Fruit fly (Drosophila melanogaster): Measurements from ENCODE around the gene hyx.

The hyx gene

DNA sequence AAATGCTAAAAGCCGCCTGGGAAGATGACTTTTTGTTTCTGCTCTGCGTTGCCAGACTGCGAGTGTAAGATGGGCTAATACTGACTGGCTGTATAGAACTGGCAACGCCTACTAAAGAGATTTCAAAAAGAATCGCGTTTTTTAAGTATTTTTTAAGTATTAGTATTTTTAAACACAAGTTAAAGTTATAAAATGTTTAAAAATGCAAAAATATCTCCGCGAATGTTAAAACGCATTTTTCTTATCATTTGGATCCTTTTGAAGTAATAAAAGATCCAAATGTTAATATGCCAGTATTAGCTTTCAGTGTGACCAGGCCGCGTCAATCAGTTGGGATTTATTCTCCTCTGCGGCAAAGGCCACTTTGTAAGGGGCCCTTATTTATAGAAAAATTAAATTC is 32.4 kb upstream of the hyx start, which contains the start of the genes Prosbeta3 and Iru:
Prosbeta3 (minus strand) TSS at position 98 of the 400 bp plus-strand sequence.
Iru (plus strand) TSS at position 328 of the 400 bp plus-strand sequence.
- no peak for TF ChIP-seq brk (GFP tag; optimal IDR thresholded peaks at IDR 0.05)
- no peak for TF ChIP-seq sage (GFP tag; optimal IDR thresholded peaks at IDR 0.05)
- no peak for TF ChIP-seq ey (GFP tag; optimal IDR thresholded peaks at IDR 0.05)
- TF ChIP-seq Rel (GFP tag; optimal IDR thresholded peaks at IDR 0.05): no peak
- peak; percentile 21 for TF ChIP-seq Rel (tag; optimal IDR thresholded peaks at IDR 0.05)
- no peak for TF ChIP-seq dl (GFP tag; optimal IDR thresholded peaks at IDR 0.05; ENCODE audit: insufficient read depth in 1 of 2, partially characterized antibody in 2 of 2)
- TF ChIP-seq Hnf4 (GFP tag; optimal IDR thresholded peaks at IDR 0.05): no peak
- peak; percentile 7 for TF ChIP-seq Myc (optimal IDR thresholded peaks at IDR 0.05)

DNA sequence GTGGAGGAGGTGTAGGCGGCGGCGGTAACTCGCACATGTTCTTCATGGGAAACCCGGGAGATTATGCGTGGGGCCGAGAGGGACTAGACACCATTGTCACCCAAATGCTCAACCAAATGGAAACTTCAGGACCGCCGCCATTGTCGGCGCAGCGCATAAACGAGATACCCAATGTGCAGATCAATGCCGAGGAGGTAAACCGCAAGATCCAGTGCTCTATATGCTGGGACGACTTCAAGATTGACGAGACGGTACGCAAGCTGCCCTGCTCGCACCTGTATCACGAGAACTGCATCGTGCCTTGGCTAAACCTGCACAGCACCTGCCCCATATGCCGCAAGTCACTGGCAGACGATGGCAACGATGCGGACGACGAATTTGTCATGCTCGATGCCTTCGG is 31.3 kb upstream of the hyx start:
- TF ChIP-seq N (GFP tag; optimal IDR thresholded peaks at IDR 0.05) (no peak), HLH106 (tag; optimal IDR thresholded peaks at IDR 0.05) (no peak), dl (GFP tag; optimal IDR thresholded peaks at IDR 0.05; ENCODE audit: insufficient read depth in 1 of 2, partially characterized antibody in 2 of 2) (no peak), tai (GFP tag; optimal IDR thresholded peaks at IDR 0.05) (no peak), Dfd (GFP tag; optimal IDR thresholded peaks at IDR 0.05) (no peak), rgr (GFP tag; optimal IDR thresholded peaks at IDR 0.05) (no peak), lola (GFP tag; optimal IDR thresholded peaks at IDR 0.05) (no peak)

DNA sequence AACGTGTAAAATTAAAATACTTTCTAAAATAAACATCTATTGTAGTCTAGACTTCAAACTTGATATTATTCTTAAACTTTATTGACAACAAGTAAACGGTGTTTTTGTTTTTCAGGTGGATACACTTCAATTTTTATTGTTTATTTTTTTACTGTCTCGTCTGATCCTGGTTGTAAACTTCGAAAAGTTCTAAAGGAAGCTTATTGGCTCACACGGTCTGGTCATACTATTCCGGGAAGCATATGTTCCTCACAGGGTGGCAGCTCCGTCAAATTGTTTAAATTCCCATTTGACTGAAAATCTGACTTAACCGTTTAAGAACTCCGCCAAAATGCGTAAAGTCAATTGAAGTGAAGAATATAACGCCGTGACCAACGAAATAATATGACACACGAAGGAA is 30.4 kb upstream of the hyx start, which contains the start of gene CG11983:
CG11983 (plus strand) TSS at position 120 of the 400 bp plus-strand sequence.
- TF ChIP-seq CrebA (GFP tag; optimal IDR thresholded peaks at IDR 0.05; ENCODE audit: borderline replicate concordance): no peak
- TF ChIP-seq Myc (optimal IDR thresholded peaks at IDR 0.05): peak; percentile 28
- TF ChIP-seq HLH106 (tag; optimal IDR thresholded peaks at IDR 0.05): no peak

DNA sequence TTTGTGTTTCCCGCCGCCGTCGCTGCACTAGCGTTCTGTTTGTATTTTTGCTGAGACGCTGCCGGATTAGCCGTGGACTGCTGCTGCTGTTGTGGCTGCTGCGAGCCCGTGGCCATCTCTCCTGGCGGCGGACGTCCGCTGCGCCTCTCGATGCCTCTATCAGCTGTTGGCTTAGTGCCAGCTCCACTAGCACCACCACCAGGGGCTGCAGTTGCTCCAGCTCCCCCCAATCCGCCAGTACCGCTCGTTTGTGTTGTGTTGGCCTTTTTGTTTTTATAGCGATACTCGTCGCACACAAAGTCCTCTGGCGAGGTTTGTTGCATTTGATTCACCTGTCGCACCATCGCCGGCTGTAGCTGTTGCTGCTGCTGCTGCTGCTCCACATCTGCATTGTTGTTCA is 27.9 kb upstream of the hyx start:
- TF ChIP-seq Abd-B (GFP tag; optimal IDR thresholded peaks at IDR 0.05) (no peak), N (GFP tag; optimal IDR thresholded peaks at IDR 0.05) (no peak), tai (GFP tag; optimal IDR thresholded peaks at IDR 0.05) (no peak), Vsx2 (GFP tag; optimal IDR thresholded peaks at IDR 0.05; ENCODE audit: partially characterized antibody) (no peak), Hr83 (GFP tag; optimal IDR thresholded peaks at IDR 0.05; ENCODE audit: poor library complexity, severe bottlenecking) (no peak), Rel (GFP tag; optimal IDR thresholded peaks at IDR 0.05) (no peak), Rel (tag; optimal IDR thresholded peaks at IDR 0.05) (no peak), sage (GFP tag; optimal IDR thresholded peaks at IDR 0.05) (no peak), woc (GFP tag; optimal IDR thresholded peaks at IDR 0.05) (no peak), OdsH (GFP tag; optimal IDR thresholded peaks at IDR 0.05) (no peak), rgr (GFP tag; optimal IDR thresholded peaks at IDR 0.05) (no peak)

DNA sequence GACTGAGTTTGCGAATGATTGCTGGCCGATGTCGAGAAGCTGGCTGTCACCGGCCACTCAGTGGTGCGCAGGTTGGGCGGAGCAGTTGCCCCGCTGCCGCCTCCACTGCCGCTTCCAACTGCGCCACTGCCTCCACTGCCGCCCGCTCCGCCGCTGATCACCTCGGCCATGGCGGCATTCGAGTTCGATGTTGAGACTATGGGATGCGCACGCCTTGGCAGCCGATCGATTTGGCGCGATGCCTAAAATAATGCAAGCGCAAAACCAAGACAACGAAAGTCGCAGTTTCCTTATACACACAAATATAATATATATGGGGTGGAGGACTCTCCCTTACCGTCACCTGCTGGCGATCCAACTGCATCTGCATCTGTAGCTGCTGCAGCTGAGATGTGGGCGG is 26.9 kb upstream of the hyx start:
- TF ChIP-seq fru (GFP tag; optimal IDR thresholded peaks at IDR 0.05) (no peak), Mio (GFP tag; optimal IDR thresholded peaks at IDR 0.05) (no peak), dsf (GFP tag; optimal IDR thresholded peaks at IDR 0.05; ENCODE audit: borderline replicate concordance) (no peak), foxo (GFP tag; optimal IDR thresholded peaks at IDR 0.05) (no peak)

DNA sequence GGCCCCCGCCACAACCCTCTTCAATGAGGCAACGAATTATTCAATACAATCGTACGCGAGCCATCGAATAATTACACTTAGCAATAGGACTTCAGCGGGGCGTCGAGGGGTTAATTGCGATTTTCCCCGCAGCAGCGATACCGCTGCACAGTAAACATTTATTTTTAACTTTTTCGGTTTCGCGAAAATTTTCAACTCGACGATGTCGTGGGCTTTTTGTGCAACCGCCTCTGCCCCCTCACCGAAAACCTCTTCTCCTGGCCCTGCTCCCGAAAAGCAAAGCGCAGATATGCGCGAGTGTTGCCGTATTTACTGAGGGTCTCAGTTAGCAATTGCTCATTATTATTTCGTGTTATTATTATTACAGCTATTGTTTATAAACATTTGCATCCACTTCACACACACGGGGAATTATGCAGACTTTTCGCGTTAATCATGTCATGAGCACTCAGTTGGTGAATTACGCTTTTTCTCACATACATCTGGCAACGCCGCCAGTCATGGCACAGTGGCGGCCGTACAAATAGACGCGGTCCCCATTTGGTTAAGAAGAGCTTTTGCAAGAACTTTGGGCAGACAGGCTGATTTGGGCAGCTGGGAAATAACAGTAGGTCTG is 24.7 kb upstream of the hyx start:
- TF ChIP-seq Mio (GFP tag; optimal IDR thresholded peaks at IDR 0.05) (no peak), sage (GFP tag; optimal IDR thresholded peaks at IDR 0.05) (no peak), dl (GFP tag; optimal IDR thresholded peaks at IDR 0.05; ENCODE audit: insufficient read depth in 1 of 2, partially characterized antibody in 2 of 2) (no peak), Hr78 (GFP tag; optimal IDR thresholded peaks at IDR 0.05) (no peak), brk (GFP tag; optimal IDR thresholded peaks at IDR 0.05) (no peak), Jra (GFP tag; optimal IDR thresholded peaks at IDR 0.05) (peak; percentile 53), GATAd (GFP tag; optimal IDR thresholded peaks at IDR 0.05) (no peak), rgr (GFP tag; optimal IDR thresholded peaks at IDR 0.05) (peak; percentile 59), usp (GFP tag; optimal IDR thresholded peaks at IDR 0.05) (no peak), CG9705 (GFP tag; optimal IDR thresholded peaks at IDR 0.05) (peak; percentile 25), N (GFP tag; optimal IDR thresholded peaks at IDR 0.05) (no peak), Sp1 (GFP tag; optimal IDR thresholded peaks at IDR 0.05) (peak; percentile 65), fru (GFP tag; optimal IDR thresholded peaks at IDR 0.05) (peak; percentile 74), lola (GFP tag; optimal IDR thresholded peaks at IDR 0.05) (no peak), Dif (GFP tag; optimal IDR thresholded peaks at IDR 0.05; ENCODE audit: partially characterized antibody) (no peak), Abd-B (GFP tag; optimal IDR thresholded peaks at IDR 0.05) (no peak), br (GFP tag; optimal IDR thresholded peaks at IDR 0.05) (no peak), foxo (GFP tag; optimal IDR thresholded peaks at IDR 0.05) (peak; percentile 31 to 78), Rel (GFP tag; optimal IDR thresholded peaks at IDR 0.05) (no peak), Rel (tag; optimal IDR thresholded peaks at IDR 0.05) (peak; percentile 98), tai (GFP tag; optimal IDR thresholded peaks at IDR 0.05) (no peak), Myc (optimal IDR thresholded peaks at IDR 0.05) (no peak), psq (GFP tag; optimal IDR thresholded peaks at IDR 0.05) (peak; percentile 84), woc (GFP tag; optimal IDR thresholded peaks at IDR 0.05) (no peak), Vsx2 (GFP tag; optimal IDR thresholded peaks at IDR 0.05; ENCODE audit: partially characterized antibody) (no peak), h (GFP tag; optimal IDR thresholded peaks at IDR 0.05) (peak; percentile 81), dmrt93B (GFP tag; optimal IDR thresholded peaks at IDR 0.05) (no peak), CG32264 (GFP tag; optimal IDR thresholded peaks at IDR 0.05) (peak; percentile 39), ey (GFP tag; optimal IDR thresholded peaks at IDR 0.05) (peak; percentile 82), Hnf4 (GFP tag; optimal IDR thresholded peaks at IDR 0.05) (no peak)

Data from whole organism, wandering third instar larva.